Worm (Caenorhabditis elegans) whole organism, mixed stage, embryonic: Measurements from ENCODE around the gene ZC190.5.

Experiments used
- M03D4.4 ChIP-seq: sonication (generic microtip); optimal IDR thresholded peaks from 2 replicates; lab custom pipeline; 2017; ENCODE audit warnings: mild to moderate bottlenecking, missing genetic modification characterization, missing compliant biosample characterization
- bed-3 ChIP-seq: fragments of 200-800 bp; sonication (Bioruptor generic); optimal IDR thresholded peaks from 3 replicates; lab custom pipeline; 2018; ENCODE audit warnings: mild to moderate bottlenecking, missing genetic modification characterization, moderate library complexity, missing compliant biosample characterization
- blmp-1 ChIP-seq: fragments of 150-350 bp; optimal IDR thresholded peaks from 2 replicates; lab custom pipeline; 2014; ENCODE audit warnings: missing biosample characterization, missing genetic modification characterization
- ceh-39 ChIP-seq: fragments of 150-350 bp; optimal IDR thresholded peaks from 2 replicates; lab custom pipeline; 2014; ENCODE audit warnings: missing biosample characterization, missing genetic modification characterization
- ceh-43 ChIP-seq: fragments of 200-800 bp; sonication (Bioruptor generic); optimal IDR thresholded peaks from 2 replicates; lab custom pipeline; 2018; ENCODE audit warnings: mild to moderate bottlenecking, missing genetic modification characterization, moderate library complexity, missing compliant biosample characterization
- ceh-83 ChIP-seq: fragments of 200-800 bp; sonication (Bioruptor generic); optimal IDR thresholded peaks from 2 replicates; lab custom pipeline; 2018; ENCODE audit warnings: mild to moderate bottlenecking, missing genetic modification characterization, missing compliant biosample characterization
- cnd-1 ChIP-seq: fragments of 200-800 bp; sonication (Bioruptor generic); optimal IDR thresholded peaks from 2 replicates; lab custom pipeline; 2018; ENCODE audit warnings: mild to moderate bottlenecking, missing genetic modification characterization, missing compliant biosample characterization
- drap-1 ChIP-seq: fragments of 200-800 bp; sonication (Bioruptor generic); optimal IDR thresholded peaks from 3 replicates; lab custom pipeline; 2018; ENCODE audit warnings: mild to moderate bottlenecking, missing genetic modification characterization, missing compliant biosample characterization
- elt-3 ChIP-seq: fragments of 150-350 bp; optimal IDR thresholded peaks from 2 replicates; lab custom pipeline; 2014; ENCODE audit warnings: missing biosample characterization, missing genetic modification characterization
- flh-1 ChIP-seq: fragments of 200-800 bp; sonication (Bioruptor generic); optimal IDR thresholded peaks from 2 replicates; lab custom pipeline; 2018; ENCODE audit warnings: mild to moderate bottlenecking, missing genetic modification characterization, moderate library complexity, missing compliant biosample characterization
- ham-2 ChIP-seq: fragments of 200-800 bp; sonication (Bioruptor generic); optimal IDR thresholded peaks from 2 replicates; lab custom pipeline; 2018; ENCODE audit warnings: mild to moderate bottlenecking, missing genetic modification characterization, missing compliant biosample characterization
- hlh-1 ChIP-seq: fragments of 150-350 bp; optimal IDR thresholded peaks from 2 replicates; lab custom pipeline; 2014; ENCODE audit warnings: missing biosample characterization, missing genetic modification reagents, missing genetic modification characterization
- lin-32 ChIP-seq: fragments of 200-800 bp; sonication (Bioruptor generic); optimal IDR thresholded peaks from 2 replicates; lab custom pipeline; 2018; ENCODE audit warnings: mild to moderate bottlenecking, missing genetic modification characterization, missing compliant biosample characterization
- lsy-2 ChIP-seq: fragments of 150-350 bp; optimal IDR thresholded peaks from 2 replicates; lab custom pipeline; 2014; ENCODE audit warnings: missing biosample characterization, missing genetic modification characterization
- mep-1 ChIP-seq: fragments of 150-350 bp; optimal IDR thresholded peaks from 2 replicates; lab custom pipeline; 2017; ENCODE audit warnings: missing biosample characterization, missing genetic modification reagents, missing genetic modification characterization, inconsistent platforms
- nhr-12 ChIP-seq: fragments of 150-350 bp; optimal IDR thresholded peaks from 2 replicates; lab custom pipeline; 2014; ENCODE audit warnings: missing biosample characterization, missing genetic modification characterization
- nhr-2 ChIP-seq: fragments of 150-350 bp; optimal IDR thresholded peaks from 2 replicates; lab custom pipeline; 2014; ENCODE audit warnings: missing biosample characterization, missing genetic modification characterization
- nhr-237 ChIP-seq: fragments of 150-350 bp; optimal IDR thresholded peaks from 2 replicates; lab custom pipeline; 2014; ENCODE audit warnings: missing biosample characterization, missing genetic modification characterization
- nhr-28 ChIP-seq: fragments of 150-350 bp; optimal IDR thresholded peaks from 2 replicates; lab custom pipeline; 2014; ENCODE audit warnings: missing biosample characterization, missing genetic modification characterization
- pha-4 ChIP-seq: fragments of 150-350 bp; optimal IDR thresholded peaks from 2 replicates; lab custom pipeline; 2018; ENCODE audit warnings: missing biosample characterization, missing genetic modification reagents, missing genetic modification characterization
- sem-2 ChIP-seq: fragments of 200-800 bp; sonication (Bioruptor generic); optimal IDR thresholded peaks from 2 replicates; lab custom pipeline; 2018; ENCODE audit warnings: mild to moderate bottlenecking, missing genetic modification characterization, missing compliant biosample characterization
- snpc-4 ChIP-seq: fragments of 150-350 bp; optimal IDR thresholded peaks from 2 replicates; lab custom pipeline; 2014; ENCODE audit warnings: missing biosample characterization, missing genetic modification characterization
- sptf-1 ChIP-seq: sonication (generic microtip); optimal IDR thresholded peaks from 2 replicates; lab custom pipeline; 2017; ENCODE audit warnings: mild to moderate bottlenecking, missing genetic modification characterization, moderate library complexity, missing compliant biosample characterization
- tbx-8 ChIP-seq: fragments of 200-800 bp; sonication (Bioruptor generic); optimal IDR thresholded peaks from 2 replicates; lab custom pipeline; 2018; ENCODE audit warnings: mild to moderate bottlenecking, missing genetic modification characterization, moderate library complexity, missing compliant biosample characterization
- unc-120 ChIP-seq: sonication (generic microtip); optimal IDR thresholded peaks from 2 replicates; lab custom pipeline; 2017; ENCODE audit warnings: missing genetic modification characterization, missing compliant biosample characterization; ENCODE audit not compliant: poor library complexity, severe bottlenecking
- unc-62 ChIP-seq: fragments of 150-350 bp; optimal IDR thresholded peaks from 2 replicates; lab custom pipeline; 2014; ENCODE audit warnings: missing biosample characterization, missing genetic modification reagents, missing genetic modification characterization
- zip-8 ChIP-seq: fragments of 150-350 bp; optimal IDR thresholded peaks from 2 replicates; lab custom pipeline; 2014; ENCODE audit warnings: missing biosample characterization, missing genetic modification characterization

ZC190.5 gene

DNA sequence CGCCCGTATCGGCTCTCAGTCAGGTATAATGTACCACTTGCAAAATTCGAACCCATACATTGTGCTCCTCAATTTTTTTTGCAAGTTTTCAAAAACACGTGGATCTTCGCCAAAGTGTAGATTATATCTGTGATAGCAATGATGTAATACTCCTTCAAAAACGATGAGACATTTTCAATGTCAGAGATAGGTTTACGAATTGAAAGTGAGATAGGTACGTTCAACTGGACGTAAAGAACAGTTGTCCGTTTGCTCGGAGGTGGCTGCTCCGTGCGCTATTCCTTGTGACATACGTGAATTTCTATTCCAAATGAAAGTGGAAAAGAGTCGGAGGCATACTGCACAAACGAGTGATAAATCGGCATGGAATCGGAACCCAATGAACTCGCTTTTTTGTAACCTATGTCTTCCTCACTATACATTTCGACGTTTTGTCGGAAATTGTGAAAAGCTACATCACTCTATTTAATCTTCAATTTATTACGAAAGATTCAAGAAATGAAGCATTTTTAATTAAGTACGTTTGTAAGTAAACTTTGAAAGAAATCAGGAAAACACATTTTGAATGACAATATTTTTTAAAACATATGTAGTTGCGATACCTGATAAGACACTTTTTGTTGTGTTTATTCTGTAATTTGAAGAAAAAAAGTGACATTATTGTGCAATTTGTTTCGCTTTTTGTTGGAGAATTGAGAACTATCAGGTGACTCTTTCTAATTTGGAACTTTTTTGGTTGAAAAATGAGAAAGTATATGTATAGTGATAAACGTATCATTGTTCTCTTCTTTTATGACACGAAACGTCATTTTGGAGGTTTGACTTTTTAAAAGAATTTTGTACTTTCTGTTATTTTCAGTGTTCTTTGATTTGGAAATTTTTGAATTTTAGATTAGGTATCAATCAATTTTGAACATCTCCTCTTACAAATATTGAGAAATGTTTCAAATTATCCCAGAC, 18.7 kb downstream of the ZC190.5 start:
- TF ChIP-seq ceh-43 (GFP tag; lab: Kevin White, UChicago), result no peak
- peak; percentile 62 for TF ChIP-seq unc-62 (GFP tag; lab: Kevin White, UChicago)
- peak; percentile 15 for TF ChIP-seq unc-120
- TF ChIP-seq hlh-1 (tag; lab: Kevin White, UChicago), result peak; percentile 85

DNA sequence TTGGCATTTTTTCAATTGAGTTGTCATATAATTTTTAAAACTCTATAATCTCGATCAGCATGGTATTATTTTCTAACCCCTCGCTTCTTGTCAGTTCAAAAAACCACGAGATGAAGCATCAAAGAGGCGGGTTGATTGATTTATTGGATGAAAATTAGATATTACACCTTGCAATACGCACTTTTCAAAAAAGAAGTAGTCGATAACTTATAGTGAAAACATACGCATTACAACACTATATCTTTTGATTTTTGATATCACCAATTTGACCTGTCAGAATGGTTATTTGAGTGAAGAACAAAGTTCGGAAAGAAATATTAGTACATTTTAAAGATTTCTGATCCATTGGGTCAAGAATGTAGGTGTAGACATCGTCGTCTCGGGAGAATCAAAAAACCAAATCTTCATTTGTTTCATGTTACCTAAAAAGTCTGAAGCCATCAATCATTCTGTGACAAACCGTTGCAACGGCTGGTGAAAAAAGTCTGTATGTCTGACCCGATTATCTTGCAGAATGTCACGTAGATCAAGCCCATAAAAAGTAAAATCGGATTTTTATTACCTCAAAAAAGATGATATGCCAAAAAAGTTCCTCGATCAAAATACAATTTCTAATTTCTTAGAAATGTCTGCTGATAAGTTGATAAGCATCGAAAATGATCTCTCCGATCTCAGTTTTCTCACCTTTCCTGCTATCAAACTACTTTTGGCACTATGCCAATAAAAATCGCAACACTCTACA, 20.1 kb downstream of the ZC190.5 start:
- TF ChIP-seq unc-62 (GFP tag; lab: Kevin White, UChicago) (peak; percentile 41), elt-3 (tag; lab: Kevin White, UChicago) (no peak)
- TF ChIP-seq, all 35 proteins: peak for 1

DNA sequence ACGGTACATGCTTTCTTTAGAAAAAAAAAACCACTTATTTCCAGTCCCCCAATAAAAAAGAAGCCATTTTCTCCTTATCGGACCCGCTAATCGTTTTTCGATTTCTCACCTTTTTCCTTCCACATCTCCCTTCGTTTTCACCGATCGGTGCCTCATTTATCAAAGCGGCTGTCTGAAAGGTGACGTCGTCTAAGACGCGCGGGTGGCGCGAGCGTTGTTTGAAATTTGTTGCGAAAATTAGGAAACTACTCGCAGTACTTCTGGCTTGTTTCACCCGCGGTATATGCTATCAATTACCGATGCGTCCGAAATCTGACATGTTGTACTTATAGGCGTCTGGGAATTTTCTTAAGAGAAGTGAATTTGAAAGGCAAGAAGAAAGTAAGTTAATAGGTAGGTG, 21.2 kb downstream of the ZC190.5 start:
- TF ChIP-seq sptf-1 (tag; lab: Kevin White, UChicago) (no peak), bed-3 (no peak), pha-4 (tag; lab: Kevin White, UChicago) (no peak), mep-1 (tag; lab: Kevin White, UChicago) (no peak), cnd-1 (tag; lab: Kevin White, UChicago) (no peak), tbx-8 (GFP tag; lab: Kevin White, UChicago) (no peak), ceh-39 (tag; lab: Kevin White, UChicago) (no peak), M03D4.4 (tag; lab: Kevin White, UChicago) (no peak), sem-2 (GFP tag; lab: Kevin White, UChicago) (no peak), unc-62 (GFP tag; lab: Kevin White, UChicago) (no peak), nhr-2 (no peak), elt-3 (tag; lab: Kevin White, UChicago) (no peak), nhr-12 (tag; lab: Kevin White, UChicago) (no peak), ham-2 (GFP tag; lab: Kevin White, UChicago) (no peak), drap-1 (GFP tag; lab: Kevin White, UChicago) (no peak), unc-120 (no peak), nhr-237 (no peak), nhr-28 (tag; lab: Kevin White, UChicago) (no peak)
- TF ChIP-seq, all 35 proteins: peak for 0

DNA sequence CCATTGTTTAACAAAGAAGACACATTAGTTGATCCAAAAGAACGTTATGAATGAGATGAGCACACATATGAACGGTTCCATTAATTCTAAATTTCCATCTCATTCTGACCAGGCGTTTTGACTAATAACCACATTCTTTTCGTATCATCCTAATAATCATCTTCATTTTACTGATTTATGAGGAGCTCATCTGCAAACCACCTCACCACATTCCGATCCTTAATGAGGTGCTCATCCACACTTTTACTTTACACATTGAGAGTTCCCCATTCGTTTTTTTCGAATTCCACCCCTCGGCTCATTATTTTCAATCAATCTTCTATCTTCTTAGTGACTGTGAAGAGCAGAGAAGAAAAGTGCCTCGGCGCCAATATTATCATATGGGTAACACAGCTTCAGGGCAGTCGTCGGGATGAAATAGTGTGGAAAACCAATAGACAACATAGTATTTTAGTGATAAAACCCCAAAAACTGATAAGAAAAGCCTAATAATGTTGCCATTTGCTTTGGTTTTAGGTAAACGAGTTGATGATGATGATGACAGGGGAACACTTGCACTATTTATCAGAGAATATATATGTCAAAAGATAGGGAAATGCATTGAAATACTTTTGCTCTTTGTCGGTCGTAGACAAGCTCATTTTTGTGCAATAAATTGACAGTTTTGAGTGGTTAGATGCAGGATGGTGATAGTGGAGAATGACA, 22.2 kb downstream of the ZC190.5 start:
- TF ChIP-seq lin-32, result no peak
- no peak for TF ChIP-seq snpc-4 (tag; lab: Kevin White, UChicago)
- TF ChIP-seq drap-1 (GFP tag; lab: Kevin White, UChicago), result no peak
- no peak for TF ChIP-seq lsy-2 (tag; lab: Kevin White, UChicago)
- TF ChIP-seq, all 35 proteins: peak for 0

DNA sequence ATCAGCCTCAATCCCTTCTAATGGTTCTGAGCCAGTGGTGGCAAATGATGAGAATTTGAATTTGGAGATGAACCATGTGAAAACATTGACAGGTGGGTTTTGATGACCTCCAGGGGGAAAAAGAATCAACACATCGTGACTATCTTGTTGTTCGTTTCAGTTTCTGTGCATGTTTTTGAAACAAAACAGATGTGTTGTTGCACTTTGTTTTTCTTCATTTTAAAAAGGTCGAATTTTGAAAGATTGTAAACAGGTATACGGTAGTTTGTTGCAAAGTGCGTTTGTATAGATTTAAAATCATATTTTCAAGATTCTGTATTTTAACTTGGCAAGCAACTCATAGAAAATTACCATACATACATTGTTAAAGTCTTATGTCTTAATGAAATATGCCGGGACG, 23.0 kb downstream of the ZC190.5 start:
- TF ChIP-seq ceh-39 (tag; lab: Kevin White, UChicago) (no peak), ceh-83 (no peak), bed-3 (no peak), nhr-28 (tag; lab: Kevin White, UChicago) (no peak), blmp-1 (tag; lab: Kevin White, UChicago) (no peak), zip-8 (tag; lab: Kevin White, UChicago) (no peak), nhr-237 (no peak), lin-32 (no peak), mep-1 (tag; lab: Kevin White, UChicago) (no peak), nhr-12 (tag; lab: Kevin White, UChicago) (no peak), flh-1 (GFP tag; lab: Kevin White, UChicago) (no peak)
